Worm (Caenorhabditis elegans): Measurements from ENCODE around the gene mig-14.
A peak's percentile ranks its signal among the peaks of the same experiment; 100 is the strongest.

DNA sequence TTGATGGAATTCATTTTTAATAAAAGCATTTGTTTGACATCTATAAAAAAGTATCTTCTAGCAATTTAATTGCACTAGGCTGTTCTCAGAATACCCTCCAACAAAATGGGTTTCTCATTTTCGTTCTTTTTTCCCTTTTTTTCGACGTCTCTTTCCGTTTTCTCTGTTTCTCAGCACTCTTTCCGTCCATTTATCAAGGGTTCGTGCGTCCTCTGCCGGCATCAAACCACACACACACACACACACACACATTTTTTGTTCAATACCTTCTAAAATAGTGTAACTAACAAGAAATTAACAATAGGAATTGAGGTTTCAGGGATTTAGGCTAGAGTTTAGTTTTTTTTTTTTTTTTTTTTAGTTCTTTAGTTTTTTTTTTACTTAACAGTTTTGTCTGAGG lies 14.7 kb downstream of the mig-14 start:
- TF ChIP-seq nhr-237 (tag; optimal IDR thresholded peaks at IDR 0.05), result no peak
- TF ChIP-seq egl-27 (tag; optimal IDR thresholded peaks at IDR 0.05), result no peak
- TF ChIP-seq blmp-1 (tag; optimal IDR thresholded peaks at IDR 0.05), result peak; percentile 74
